Fruit fly (Drosophila melanogaster): Measurements from ENCODE around the gene Mst77Y-4.
"Not testable (repeated sequence)": the region's sequence is repeated elsewhere in the genome, so short reads cannot be mapped to it uniquely, and the experiment has no call there.

Mst77Y-4 gene

DNA sequence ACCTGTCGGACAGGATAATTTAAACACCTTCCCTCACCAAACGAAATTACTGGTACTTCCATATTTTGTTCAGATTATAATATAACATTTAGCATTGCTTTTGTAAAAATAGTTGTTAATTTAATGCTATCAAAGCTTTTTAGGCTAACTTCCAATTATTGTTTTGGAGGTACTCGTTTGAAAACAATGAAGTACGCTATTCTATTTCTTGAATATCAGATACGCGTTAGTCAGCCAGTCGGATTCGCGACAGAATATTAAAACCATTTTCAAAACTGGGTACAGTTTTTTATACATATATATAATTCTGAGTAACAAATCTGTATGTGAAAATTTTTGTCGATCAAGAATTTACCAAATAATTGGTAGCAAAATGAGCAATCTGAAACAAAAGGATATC is at the start of gene Mst77Y-4:
Mst77Y-4 (plus strand) TSS at position 301 of the 400 bp plus-strand sequence.
- TF ChIP-seq Hr4, ss, lz (GFP tag; optimal IDR thresholded peaks at IDR 0.05): not testable (repeated sequence)

DNA sequence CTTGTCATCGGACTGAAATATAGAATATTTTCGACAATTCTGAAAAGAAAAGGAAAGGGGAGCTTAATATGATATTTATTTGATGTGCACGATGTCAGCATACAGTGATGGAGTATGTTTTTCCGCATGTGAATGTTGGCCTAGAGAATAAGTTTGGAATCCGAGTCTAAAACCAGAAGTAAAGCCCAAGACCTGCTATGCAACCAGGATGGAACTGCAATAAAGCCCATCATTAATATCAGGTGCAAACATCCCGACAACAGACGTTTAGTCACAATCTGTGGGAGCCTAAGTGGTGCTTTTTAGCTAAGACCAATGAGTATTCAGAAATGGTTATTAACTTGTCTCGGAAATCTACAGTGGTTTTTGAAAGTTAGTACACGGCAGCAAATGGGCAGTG is 31.5 kb upstream of the Mst77Y-4 start, which contains the start of gene CG46192:
CG46192 (minus strand) TSS at position 101 of the 400 bp plus-strand sequence.
- TF ChIP-seq Hr39 (GFP tag; optimal IDR thresholded peaks at IDR 0.05); Hr4 (GFP tag; optimal IDR thresholded peaks at IDR 0.05); CG1621 (tag; optimal IDR thresholded peaks at IDR 0.05): not testable (repeated sequence)

DNA sequence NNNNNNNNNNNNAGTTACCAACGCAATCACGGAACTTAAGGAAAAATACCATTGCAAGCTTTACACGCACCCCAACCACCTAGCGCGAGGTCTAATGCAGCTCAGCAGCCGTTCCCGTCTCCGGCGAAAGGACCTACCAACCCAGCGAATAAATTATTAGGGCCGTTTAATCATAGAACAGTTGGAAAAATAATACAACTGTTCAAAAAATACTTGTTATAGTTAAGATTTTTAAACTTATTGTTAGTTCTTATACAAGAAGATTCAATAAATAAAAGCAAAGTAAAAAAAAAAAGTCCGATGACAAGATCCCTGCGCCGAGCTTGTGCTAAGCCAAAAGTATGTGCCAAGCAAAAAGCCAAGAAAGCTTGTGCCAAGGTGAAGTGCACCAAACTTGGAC is 21.9 kb upstream of the Mst77Y-4 start, which contains the start of gene CG46193:
CG46193 (plus strand) TSS at position 301 of the 400 bp plus-strand sequence.
- not testable (repeated sequence) for TF ChIP-seq Blimp-1, Hr39, Sox102F (GFP tag; optimal IDR thresholded peaks at IDR 0.05)

DNA sequence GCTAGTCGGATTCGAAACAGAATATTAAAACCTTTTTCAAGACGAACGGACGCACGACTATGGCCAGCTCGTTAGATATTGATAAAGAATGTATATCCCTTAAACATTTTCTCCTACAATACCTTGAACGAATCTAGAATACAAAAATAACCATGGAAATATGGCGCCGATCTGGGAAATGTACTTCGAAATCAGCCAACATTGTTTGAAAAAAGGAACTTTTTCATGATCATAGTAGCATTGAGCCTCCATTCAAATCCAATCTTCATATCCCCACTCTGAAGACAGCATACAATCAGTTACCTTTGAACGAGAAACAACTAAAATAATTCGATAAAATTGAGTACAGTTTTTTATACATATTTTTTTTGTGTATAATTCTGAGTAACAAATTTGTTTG is 4.2 kb downstream of the Mst77Y-4 start, which contains the start of gene CG45764:
CG45764 (plus strand) TSS at position 301 of the 400 bp plus-strand sequence.
- TF ChIP-seq CG7368, pdm3, Hr39 (GFP tag; optimal IDR thresholded peaks at IDR 0.05): not testable (repeated sequence)

Measured in whole organism, prepupa.